Fruit fly (Drosophila melanogaster) whole organism, embryonic: ENCODE results near the gene nAChRalpha2.

Source experiments
- CG10565 ChIP-seq: fragments of 200-800 bp; sonication (Bioruptor generic); optimal IDR thresholded peaks from 3 replicates; lab custom pipeline; 2016; ENCODE audit warnings: missing biosample characterization, mild to moderate bottlenecking, missing genetic modification characterization
- E2f2 ChIP-seq: fragments of 200-800 bp; sonication (Bioruptor generic); IDR thresholded peaks from 2 replicates; pipeline ENCODE4 v1.3.6; 2022; ENCODE audit warnings: missing biosample characterization, missing genetic modification characterization
- Gsc ChIP-seq: fragments of 200-800 bp; sonication (Bioruptor generic); IDR thresholded peaks from 2 replicates; pipeline ENCODE4 v1.3.6; 2022; ENCODE audit warnings: missing biosample characterization, missing genetic modification characterization
- Lim3 ChIP-seq: fragments of 200-800 bp; sonication (Bioruptor generic); IDR thresholded peaks from 2 replicates; pipeline ENCODE4 v1.3.6; 2022; ENCODE audit warnings: missing biosample characterization, missing genetic modification characterization
- Ssrp ChIP-seq: fragments of 200-800 bp; sonication (Bioruptor generic); optimal IDR thresholded peaks from 2 replicates; lab custom pipeline; 2018; ENCODE audit warnings: missing biosample characterization, mild to moderate bottlenecking, missing genetic modification characterization, moderate library complexity
- eyg ChIP-seq: fragments of 200-800 bp; sonication (Bioruptor generic); optimal IDR thresholded peaks from 3 replicates; lab custom pipeline; 2016; ENCODE audit warnings: missing biosample characterization, missing genetic modification characterization
- mam ChIP-seq: fragments of 200-800 bp; sonication (Bioruptor generic); optimal IDR thresholded peaks from 3 replicates; lab custom pipeline; 2016; ENCODE audit warnings: missing biosample characterization, missing genetic modification characterization

DNA sequence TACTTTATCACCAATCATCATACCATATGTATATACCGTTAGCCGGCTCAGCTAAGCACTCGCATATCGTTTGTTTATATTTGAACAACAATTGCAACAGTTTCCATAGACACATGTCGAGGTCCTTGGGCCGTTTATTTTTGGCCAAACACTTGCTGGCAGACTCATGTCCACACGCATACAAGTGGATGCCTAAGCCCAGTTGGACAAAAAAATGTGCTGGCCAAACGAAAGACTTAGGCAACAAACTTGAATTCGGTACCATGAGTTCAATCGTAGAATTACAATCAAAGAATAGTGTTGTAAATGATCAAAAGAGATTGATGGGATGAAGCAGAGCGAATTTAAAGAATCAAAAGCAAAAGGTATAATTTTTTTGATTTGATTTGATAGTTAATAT is 38.4 kb downstream of the nAChRalpha2 start, which contains the start of gene CG13622:
- TF ChIP-seq eyg (GFP tag; lab: Kevin White, UChicago) = no peak
- TF ChIP-seq Lim3 (GFP tag; lab: Robert Waterston, UW) = no peak
- no peak for TF ChIP-seq Gsc (GFP tag; lab: Robert Waterston, UW)
- TF ChIP-seq mam = no peak
- TF ChIP-seq E2f2 (GFP tag; lab: Robert Waterston, UW) = no peak
- no peak for TF ChIP-seq Ssrp (tag; lab: Kevin White, UChicago)
- TF ChIP-seq CG10565 (GFP tag; lab: Kevin White, UChicago) = no peak
